Fruit fly (Drosophila melanogaster): ENCODE measurements around the gene CG15044.
A peak's percentile ranks its signal among the peaks of the same experiment; 100 is the strongest.

The CG15044 gene

dm6 chrX:18494165-18494740 is 2.4 kb upstream of the CG15044 start, which contains the start of gene CG15043:
CG15043 (minus strand) TSS chrX:18494168.
- TF ChIP-seq rn (GFP tag; IDR thresholded peaks at IDR 0.05) (no peak), CG13204 (GFP tag; optimal IDR thresholded peaks at IDR 0.05) (no peak), CG8159 (tag; optimal IDR thresholded peaks at IDR 0.05) (no peak), CG12605 (GFP tag; IDR thresholded peaks at IDR 0.05) (no peak), Pif1A (GFP tag; optimal IDR thresholded peaks at IDR 0.05) (no peak), D1 (tag; optimal IDR thresholded peaks at IDR 0.05) (no peak), CG10348 (GFP tag; IDR thresholded peaks at IDR 0.05) (no peak), CG14655 (GFP tag; optimal IDR thresholded peaks at IDR 0.05) (no peak)

DNA sequence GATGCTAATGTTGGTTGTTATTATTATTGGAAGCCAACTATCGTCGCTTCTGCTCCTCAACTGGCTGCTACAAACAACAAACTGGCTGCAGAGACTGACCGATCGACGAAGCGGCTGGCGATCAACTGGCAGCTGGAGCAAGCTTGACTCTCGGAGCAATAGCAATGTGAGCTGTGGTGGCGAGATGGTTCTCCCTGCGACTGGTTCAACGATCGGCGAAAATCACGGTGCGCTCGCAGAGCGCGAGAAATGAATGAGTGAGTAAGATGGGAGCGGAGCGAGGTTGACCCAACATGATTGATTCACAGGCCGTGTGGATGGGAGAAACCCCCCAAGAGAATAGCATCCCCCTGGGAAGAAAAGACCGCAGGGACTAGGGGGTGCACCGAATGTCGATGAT is 2.3 kb downstream of the CG15044 start, which contains the start of gene CG15046:
Gene CG15046 (minus strand): TSS at position 112 of the 400 bp plus-strand sequence.
- TF ChIP-seq Pif1A (GFP tag; optimal IDR thresholded peaks at IDR 0.05) (no peak), Pif1B (GFP tag; optimal IDR thresholded peaks at IDR 0.05) (no peak), CG13204 (GFP tag; optimal IDR thresholded peaks at IDR 0.05) (no peak), CG17806 (tag; optimal IDR thresholded peaks at IDR 0.05) (no peak), D1 (tag; optimal IDR thresholded peaks at IDR 0.05) (no peak), rn (GFP tag; IDR thresholded peaks at IDR 0.05) (no peak), CG8159 (tag; optimal IDR thresholded peaks at IDR 0.05) (no peak), EcR (GFP tag; optimal IDR thresholded peaks at IDR 0.05) (peak; percentile 91), CG8301 (tag; optimal IDR thresholded peaks at IDR 0.05) (no peak), CG12605 (GFP tag; IDR thresholded peaks at IDR 0.05) (peak; percentile 50; the same call in 1 of the 2 replicates), CG9948 (tag; optimal IDR thresholded peaks at IDR 0.05) (no peak), CG14655 (GFP tag; optimal IDR thresholded peaks at IDR 0.05) (no peak), fd96Ca (GFP tag; IDR thresholded peaks at IDR 0.05) (no peak), Snoo (tag; optimal IDR thresholded peaks at IDR 0.05) (no peak), CG10348 (GFP tag; IDR thresholded peaks at IDR 0.05) (no peak), CG34367 (tag; optimal IDR thresholded peaks at IDR 0.05) (no peak), CG15710 (tag; optimal IDR thresholded peaks at IDR 0.05) (no peak), CG4496 (GFP tag; IDR thresholded peaks at IDR 0.05) (peak; percentile 77; the same call in 2 of the 3 replicates), Ets98B (GFP tag; IDR thresholded peaks at IDR 0.05) (peak; percentile 35; the same call in 1 of the 2 replicates), gl (tag; optimal IDR thresholded peaks at IDR 0.05) (no peak), CG32121 (GFP tag; IDR thresholded peaks at IDR 0.05) (no peak; the same call in 1 of the 2 replicates)

- TF ChIP-seq D1 (tag; optimal IDR thresholded peaks at IDR 0.05): no peak
- TF ChIP-seq rn (GFP tag; IDR thresholded peaks at IDR 0.05): no peak
- no peak for TF ChIP-seq CG34367 (tag; optimal IDR thresholded peaks at IDR 0.05)
- TF ChIP-seq Pif1B (GFP tag; optimal IDR thresholded peaks at IDR 0.05): no peak
- TF ChIP-seq CG14655 (GFP tag; optimal IDR thresholded peaks at IDR 0.05): peak; percentile 35
- no peak for TF ChIP-seq CG4496 (GFP tag; IDR thresholded peaks at IDR 0.05)
- TF ChIP-seq CG17806 (tag; optimal IDR thresholded peaks at IDR 0.05): no peak
- TF ChIP-seq fd96Ca (GFP tag; IDR thresholded peaks at IDR 0.05): peak; percentile 41; the same call in 1 of the 3 replicates
- peak; percentile 64 for TF ChIP-seq EcR (GFP tag; optimal IDR thresholded peaks at IDR 0.05)
- TF ChIP-seq Snoo (tag; optimal IDR thresholded peaks at IDR 0.05): no peak
- TF ChIP-seq CG9948 (tag; optimal IDR thresholded peaks at IDR 0.05): no peak
- peak; percentile 23 for TF ChIP-seq CG8159 (tag; optimal IDR thresholded peaks at IDR 0.05)
- TF ChIP-seq CG10348 (GFP tag; IDR thresholded peaks at IDR 0.05): no peak
- TF ChIP-seq gl (tag; optimal IDR thresholded peaks at IDR 0.05): no peak
- TF ChIP-seq CG8301 (tag; optimal IDR thresholded peaks at IDR 0.05): no peak
- TF ChIP-seq CG15710 (tag; optimal IDR thresholded peaks at IDR 0.05): no peak
- TF ChIP-seq CG13204 (GFP tag; optimal IDR thresholded peaks at IDR 0.05): peak; percentile 25
- TF ChIP-seq Ets98B (GFP tag; IDR thresholded peaks at IDR 0.05): peak; percentile 7; the same call in 1 of the 2 replicates
- TF ChIP-seq CG12605 (GFP tag; IDR thresholded peaks at IDR 0.05): 0 out of 2 replicates have a peak, but pooled peaks have one; percentile 21
- TF ChIP-seq CG32121 (GFP tag; IDR thresholded peaks at IDR 0.05): no peak
- TF ChIP-seq Pif1A (GFP tag; optimal IDR thresholded peaks at IDR 0.05): no peak
Observed at dm6 chrX:18486356-18487059, 5.3 kb downstream of the CG15044 start, which contains the start of gene psh. psh (minus strand) TSS chrX:18486921.

DNA sequence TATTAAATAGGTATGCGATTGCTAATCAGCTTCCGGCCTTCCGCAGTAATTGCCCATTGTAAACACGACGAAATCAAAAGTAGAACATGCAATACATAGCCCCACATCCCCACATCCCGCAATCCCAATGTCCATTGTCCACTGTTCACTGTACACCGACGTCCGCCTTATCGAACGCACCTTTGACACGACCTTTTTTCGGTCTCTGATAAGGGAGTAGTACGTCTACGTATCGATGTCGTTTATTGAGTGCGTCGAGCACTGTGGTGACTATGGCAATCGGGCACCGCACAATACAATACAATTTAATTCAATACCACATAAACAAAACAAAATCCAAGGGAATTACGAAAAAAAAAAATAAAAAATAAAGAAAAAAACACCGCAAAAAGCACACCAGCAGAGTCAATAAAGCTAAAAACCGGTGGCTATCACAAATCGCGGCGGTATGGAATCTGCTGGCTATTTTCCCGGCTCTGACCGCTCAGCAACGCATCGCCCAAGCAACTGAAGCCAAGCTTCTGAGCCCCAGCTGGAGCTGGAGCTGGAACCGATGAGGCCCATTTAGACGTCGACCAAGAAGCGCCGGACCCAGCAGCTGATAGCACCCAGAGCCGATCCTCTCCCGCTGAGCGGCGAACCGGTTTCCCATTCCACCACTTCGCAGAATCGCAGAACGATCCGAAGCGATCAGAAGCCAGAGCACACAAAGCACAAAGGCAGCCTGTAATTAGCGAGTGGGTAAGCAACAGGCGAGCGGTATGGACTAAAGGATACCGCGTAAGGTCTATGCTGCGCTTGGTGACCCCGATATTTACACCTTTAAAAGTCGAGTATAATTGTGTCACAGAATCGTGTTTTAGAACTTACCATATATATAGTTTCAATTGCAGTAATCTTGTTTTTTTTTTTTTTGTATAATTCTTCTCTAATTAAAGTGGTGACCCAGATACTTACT is 8.3 kb downstream of the CG15044 start, which contains the start of gene Hayan:
Gene Hayan (minus strand): TSS at position 512 of the 958 bp plus-strand sequence.
- peak; percentile 25 for TF ChIP-seq Snoo (tag; optimal IDR thresholded peaks at IDR 0.05)
- TF ChIP-seq Pif1B (GFP tag; optimal IDR thresholded peaks at IDR 0.05): peak; percentile 55
- TF ChIP-seq CG12605 (GFP tag; IDR thresholded peaks at IDR 0.05): peak; percentile 60; the same call in 1 of the 2 replicates
- no peak for TF ChIP-seq D1 (tag; optimal IDR thresholded peaks at IDR 0.05)
- peak; percentile 64; the same call in 2 of the 3 replicates for TF ChIP-seq CG4496 (GFP tag; IDR thresholded peaks at IDR 0.05)
- peak; percentile 46; the same call in 1 of the 2 replicates for TF ChIP-seq Ets98B (GFP tag; IDR thresholded peaks at IDR 0.05)
- TF ChIP-seq EcR (GFP tag; optimal IDR thresholded peaks at IDR 0.05): peak; percentile 30
- TF ChIP-seq CG14655 (GFP tag; optimal IDR thresholded peaks at IDR 0.05): peak; percentile 44
- TF ChIP-seq CG34367 (tag; optimal IDR thresholded peaks at IDR 0.05): peak; percentile 3
- TF ChIP-seq gl (tag; optimal IDR thresholded peaks at IDR 0.05): peak; percentile 58
- TF ChIP-seq CG13204 (GFP tag; optimal IDR thresholded peaks at IDR 0.05): peak; percentile 69
- peak; percentile 17 for TF ChIP-seq CG15710 (tag; optimal IDR thresholded peaks at IDR 0.05)
- no peak for TF ChIP-seq CG17806 (tag; optimal IDR thresholded peaks at IDR 0.05)
- TF ChIP-seq Pif1A (GFP tag; optimal IDR thresholded peaks at IDR 0.05): peak; percentile 57
- no peak for TF ChIP-seq CG8301 (tag; optimal IDR thresholded peaks at IDR 0.05)
- 0 out of 3 replicates have a peak, but pooled peaks have one; percentile 44 for TF ChIP-seq fd96Ca (GFP tag; IDR thresholded peaks at IDR 0.05)
- TF ChIP-seq CG32121 (GFP tag; IDR thresholded peaks at IDR 0.05): 0 out of 2 replicates have a peak, but pooled peaks have one; percentile 32
- no peak for TF ChIP-seq rn (GFP tag; IDR thresholded peaks at IDR 0.05)
- peak; percentile 49 for TF ChIP-seq CG8159 (tag; optimal IDR thresholded peaks at IDR 0.05)
- no peak for TF ChIP-seq CG10348 (GFP tag; IDR thresholded peaks at IDR 0.05)
- no peak for TF ChIP-seq CG9948 (tag; optimal IDR thresholded peaks at IDR 0.05)

All from whole organism, pupa.